Worm (Caenorhabditis elegans) whole organism, L4 larva: ENCODE data around the gene his-37.
A peak's percentile ranks its signal among the peaks of the same experiment; 100 is the strongest.

Source experiments
- D1046.2 ChIP-seq: fragments of 200-800 bp; sonication (Bioruptor generic); IDR thresholded peaks from 2 replicates; pipeline ENCODE4 v1.3.6; 2022; ENCODE audit warnings: missing genetic modification characterization, missing compliant biosample characterization
- F10B5.3 ChIP-seq: sonication (generic microtip); optimal IDR thresholded peaks from 2 replicates; lab custom pipeline; 2016; ENCODE audit warnings: mild to moderate bottlenecking, missing genetic modification characterization, missing compliant biosample characterization
- F49E8.2 ChIP-seq: sonication (generic microtip); optimal IDR thresholded peaks from 2 replicates; lab custom pipeline; 2016; ENCODE audit warnings: missing compliant biosample characterization, mild to moderate bottlenecking, missing genetic modification characterization, borderline replicate concordance
- R02D3.7 ChIP-seq: fragments of 150-350 bp; sonication (generic microtip); optimal IDR thresholded peaks from 3 replicates; lab custom pipeline; 2014; ENCODE audit warnings: missing biosample characterization, missing genetic modification characterization
- T20F7.1 ChIP-seq: fragments of 200-800 bp; sonication (Bioruptor generic); optimal IDR thresholded peaks from 2 replicates; lab custom pipeline; 2018; ENCODE audit warnings: mild to moderate bottlenecking, missing genetic modification characterization, missing compliant biosample characterization
- Y105C5A.15 ChIP-seq: fragments of 200-800 bp; sonication (Bioruptor generic); IDR thresholded peaks from 2 replicates; pipeline ENCODE4 v1.3.6; 2022; ENCODE audit warnings: missing genetic modification characterization, missing compliant biosample characterization
- Y48G9A.11 ChIP-seq: fragments of 200-800 bp; sonication (Bioruptor generic); IDR thresholded peaks from 2 replicates; pipeline ENCODE4 v1.3.6; 2022; ENCODE audit warnings: missing genetic modification reagents, missing genetic modification characterization, missing compliant biosample characterization
- Y75B8A.6 ChIP-seq: fragments of 200-800 bp; sonication (Bioruptor generic); IDR thresholded peaks from 2 replicates; pipeline ENCODE4 v1.3.6; 2022; ENCODE audit warnings: missing genetic modification reagents, missing genetic modification characterization, missing compliant biosample characterization
- ZK337.2 ChIP-seq: fragments of 200-800 bp; sonication (Bioruptor generic); IDR thresholded peaks from 2 replicates; pipeline ENCODE4 v1.3.6; 2022; ENCODE audit warnings: missing genetic modification reagents, missing genetic modification characterization, missing compliant biosample characterization
- ZK546.5 ChIP-seq, 2 experiments: sonication (generic microtip); optimal IDR thresholded peaks; 2 replicates each; lab custom pipeline; 2017; ENCODE audit warnings: missing biosample characterization in 2 of 2, missing genetic modification characterization in 2 of 2
- aha-1 ChIP-seq: fragments of 150-350 bp; peaks from one replicate; lab custom pipeline; 2014; ENCODE audit warnings: missing biosample characterization, missing genetic modification characterization
- aly-2 ChIP-seq: sonication (generic microtip); optimal IDR thresholded peaks from 2 replicates; lab custom pipeline; 2018; ENCODE audit warnings: missing biosample characterization, missing genetic modification characterization
- ceh-20 ChIP-seq: fragments of 200-800 bp; sonication (Bioruptor generic); IDR thresholded peaks from 2 replicates; pipeline ENCODE4 v1.3.6; 2022; ENCODE audit warnings: missing genetic modification reagents, missing genetic modification characterization, missing compliant biosample characterization
- ceh-28 ChIP-seq: fragments of 150-350 bp; optimal IDR thresholded peaks from 2 replicates; lab custom pipeline; 2014; ENCODE audit warnings: missing biosample characterization, missing genetic modification reagents, missing genetic modification characterization
- ceh-32 ChIP-seq: sonication (generic microtip); optimal IDR thresholded peaks from 2 replicates; lab custom pipeline; 2016; ENCODE audit warnings: mild to moderate bottlenecking, missing genetic modification characterization, missing compliant biosample characterization; ENCODE audit not compliant: poor library complexity
- ceh-62 ChIP-seq: sonication (generic microtip); optimal IDR thresholded peaks from 2 replicates; lab custom pipeline; 2017; ENCODE audit warnings: missing biosample characterization, missing genetic modification characterization
- daf-19 ChIP-seq: fragments of 200-800 bp; sonication (Bioruptor generic); conservative IDR thresholded peaks from 2 replicates; pipeline ENCODE4 v1.3.6; 2022; ENCODE audit warnings: missing genetic modification characterization, missing compliant biosample characterization
- dmd-6 ChIP-seq: fragments of 200-800 bp; sonication (Bioruptor generic); IDR thresholded peaks from 2 replicates; pipeline ENCODE4 v1.3.6; 2022; ENCODE audit warnings: missing genetic modification reagents, missing genetic modification characterization, missing compliant biosample characterization
- dmd-9 ChIP-seq: fragments of 200-800 bp; sonication (Bioruptor generic); IDR thresholded peaks from 2 replicates; pipeline ENCODE4 v1.3.6; 2022; ENCODE audit warnings: missing genetic modification reagents, missing genetic modification characterization, missing compliant biosample characterization
- dve-1 ChIP-seq: sonication (generic microtip); optimal IDR thresholded peaks from 2 replicates; lab custom pipeline; 2017; ENCODE audit warnings: antibody characterized with exemption, mild to moderate bottlenecking, missing genetic modification characterization, missing compliant biosample characterization; ENCODE audit not compliant: insufficient read depth
- fkh-10 ChIP-seq: fragments of 150-350 bp; optimal IDR thresholded peaks from 2 replicates; lab custom pipeline; 2014; ENCODE audit warnings: missing biosample characterization, missing genetic modification reagents, missing genetic modification characterization
- gei-8 ChIP-seq: fragments of 200-800 bp; sonication (Bioruptor generic); optimal IDR thresholded peaks from 2 replicates; lab custom pipeline; 2018; ENCODE audit warnings: mild to moderate bottlenecking, missing genetic modification characterization, missing compliant biosample characterization
- hlh-30 ChIP-seq: sonication (generic microtip); optimal IDR thresholded peaks from 2 replicates; lab custom pipeline; 2017; ENCODE audit warnings: antibody characterized with exemption, mild to moderate bottlenecking, missing genetic modification characterization, missing compliant biosample characterization; ENCODE audit not compliant: insufficient read depth
- lim-7 ChIP-seq: fragments of 200-800 bp; sonication (Bioruptor generic); IDR thresholded peaks from 2 replicates; pipeline ENCODE4 v1.3.6; 2022; ENCODE audit warnings: missing genetic modification characterization, missing compliant biosample characterization
- lin-29 ChIP-seq: fragments of 200-800 bp; sonication (Bioruptor generic); IDR thresholded peaks from 2 replicates; pipeline ENCODE4 v1.3.6; 2022; ENCODE audit warnings: missing genetic modification reagents, missing genetic modification characterization, missing compliant biosample characterization
- lin-39 ChIP-seq: fragments of 150-350 bp; optimal IDR thresholded peaks from 2 replicates; lab custom pipeline; 2014; ENCODE audit warnings: missing biosample characterization, missing genetic modification reagents, missing genetic modification characterization
- lsy-2 ChIP-seq, 2 experiments: fragments of 150-350 bp in 1 of 2; sonication (generic microtip) in 1 of 2; optimal IDR thresholded peaks; 2 replicates each; lab custom pipeline; 2014 to 2017; ENCODE audit warnings: missing biosample characterization in 2 of 2, missing genetic modification characterization in 2 of 2
- mdl-1 ChIP-seq, 2 experiments: fragments of 150-350 bp in 1 of 2; sonication (generic microtip) in 1 of 2; optimal IDR thresholded peaks; 2 replicates each; lab custom pipeline; 2014 to 2017; ENCODE audit warnings: missing biosample characterization in 2 of 2, missing genetic modification characterization in 2 of 2
- nhr-237 ChIP-seq: sonication (generic microtip); optimal IDR thresholded peaks from 2 replicates; lab custom pipeline; 2017; ENCODE audit warnings: missing biosample characterization, missing genetic modification characterization
- nhr-25 ChIP-seq: sonication (generic microtip); optimal IDR thresholded peaks from 2 replicates; lab custom pipeline; 2017; ENCODE audit warnings: missing genetic modification characterization, mild to moderate bottlenecking, missing compliant biosample characterization, antibody characterized with exemption, moderate library complexity, borderline replicate concordance; ENCODE audit not compliant: insufficient read depth
- nhr-41 ChIP-seq: fragments of 200-800 bp; sonication (Bioruptor generic); IDR thresholded peaks from 2 replicates; pipeline ENCODE4 v1.3.6; 2022; ENCODE audit warnings: missing genetic modification reagents, missing genetic modification characterization, missing compliant biosample characterization
- nhr-42 ChIP-seq: fragments of 200-800 bp; sonication (Bioruptor generic); IDR thresholded peaks from 2 replicates; pipeline ENCODE4 v1.3.6; 2022; ENCODE audit warnings: missing genetic modification characterization, missing compliant biosample characterization
- nhr-6 ChIP-seq: fragments of 150-350 bp; optimal IDR thresholded peaks from 2 replicates; lab custom pipeline; 2014; ENCODE audit warnings: missing biosample characterization, missing genetic modification characterization
- pha-4 ChIP-seq, 2 experiments: fragments of 150-350 bp in 1 of 2; fragments of 200-800 bp in 1 of 2; sonication (Bioruptor generic) in 1 of 2; IDR thresholded peaks in 1 of 2; optimal IDR thresholded peaks in 1 of 2; 2 replicates each; pipeline versions ENCODE4 v1.3.6 to Lab custom; 2014 to 2022; ENCODE audit warnings: missing genetic modification characterization in 2 of 2, missing genetic modification reagents in 2 of 2, missing biosample characterization in 1 of 2, missing compliant biosample characterization in 1 of 2
- pqm-1 ChIP-seq: sonication (generic microtip); optimal IDR thresholded peaks from 2 replicates; lab custom pipeline; 2017; ENCODE audit warnings: missing biosample characterization, missing genetic modification characterization
- saeg-2 ChIP-seq: fragments of 200-800 bp; sonication (Bioruptor generic); IDR thresholded peaks from 2 replicates; pipeline ENCODE4 v1.3.6; 2022; ENCODE audit warnings: missing genetic modification reagents, missing genetic modification characterization, missing compliant biosample characterization
- sdz-12 ChIP-seq: fragments of 200-800 bp; sonication (Bioruptor generic); optimal IDR thresholded peaks from 2 replicates; lab custom pipeline; 2018; ENCODE audit warnings: mild to moderate bottlenecking, missing genetic modification characterization, missing compliant biosample characterization
- set-16 ChIP-seq: fragments of 200-800 bp; sonication (Bioruptor generic); IDR thresholded peaks from 2 replicates; pipeline ENCODE4 v1.3.6; 2022; ENCODE audit warnings: missing genetic modification reagents, missing genetic modification characterization, missing compliant biosample characterization
- skn-1 ChIP-seq: fragments of 150-350 bp; optimal IDR thresholded peaks from 2 replicates; lab custom pipeline; 2014; ENCODE audit warnings: missing biosample characterization, missing genetic modification characterization
- spr-1 ChIP-seq: sonication (generic microtip); optimal IDR thresholded peaks from 2 replicates; lab custom pipeline; 2016; ENCODE audit warnings: mild to moderate bottlenecking, missing genetic modification characterization, missing compliant biosample characterization
- spr-3 ChIP-seq: fragments of 200-800 bp; sonication (Bioruptor generic); optimal IDR thresholded peaks from 2 replicates; lab custom pipeline; 2018; ENCODE audit warnings: mild to moderate bottlenecking, missing genetic modification characterization, missing compliant biosample characterization
- tra-1 ChIP-seq: fragments of 200-800 bp; sonication (Bioruptor generic); IDR thresholded peaks from 2 replicates; pipeline ENCODE4 v1.3.6; 2022; ENCODE audit warnings: missing genetic modification reagents, missing genetic modification characterization, missing compliant biosample characterization
- unc-130 ChIP-seq: sonication (generic microtip); optimal IDR thresholded peaks from 2 replicates; lab custom pipeline; 2016; ENCODE audit warnings: missing genetic modification reagents, missing genetic modification characterization, missing compliant biosample characterization
- unc-39 ChIP-seq: sonication (generic microtip); optimal IDR thresholded peaks from 2 replicates; lab custom pipeline; 2017; ENCODE audit warnings: missing biosample characterization, missing genetic modification characterization
- unc-62 ChIP-seq, 3 experiments: fragments of 150-350 bp in 1 of 3; sonication (generic microtip); optimal IDR thresholded peaks in 2 of 3; peaks in 1 of 3; 1 replicate in 1 of 3; 2 replicates in 2 of 3; lab custom pipeline; 2014 to 2017; ENCODE audit warnings: missing biosample characterization in 3 of 3, missing genetic modification characterization in 3 of 3, missing genetic modification reagents in 3 of 3, missing genotype in 1 of 3
- vab-7 ChIP-seq: fragments of 200-800 bp; sonication (Bioruptor generic); IDR thresholded peaks from 2 replicates; pipeline ENCODE4 v1.3.6; 2022; ENCODE audit warnings: missing genetic modification reagents, missing genetic modification characterization, missing compliant biosample characterization
- zag-1 ChIP-seq: fragments of 150-350 bp; optimal IDR thresholded peaks from 2 replicates; lab custom pipeline; 2014; ENCODE audit warnings: missing biosample characterization, missing genetic modification characterization
- ztf-11 ChIP-seq: fragments of 150-350 bp; optimal IDR thresholded peaks from 2 replicates; lab custom pipeline; 2014; ENCODE audit warnings: missing biosample characterization, missing genetic modification characterization
- ztf-7 ChIP-seq: fragments of 150-350 bp; optimal IDR thresholded peaks from 2 replicates; lab custom pipeline; 2014; ENCODE audit warnings: missing biosample characterization, missing genetic modification characterization

Gene his-37

DNA sequence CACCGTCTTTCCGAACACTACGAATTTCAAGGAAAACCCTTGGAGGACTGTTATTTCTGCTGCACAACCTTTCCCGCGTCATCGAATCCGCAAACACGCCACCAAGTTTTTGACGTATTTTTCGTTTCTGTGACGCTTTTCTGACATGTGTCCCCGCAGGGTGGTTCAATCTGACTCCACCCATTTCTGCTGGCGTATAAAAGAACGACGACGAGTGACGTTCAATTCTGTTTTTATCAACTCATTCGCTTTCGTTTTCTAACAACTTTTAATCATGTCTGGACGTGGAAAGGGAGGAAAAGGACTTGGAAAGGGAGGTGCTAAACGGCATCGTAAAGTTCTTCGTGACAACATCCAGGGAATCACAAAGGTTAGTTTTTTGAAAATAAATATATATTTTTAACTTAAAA is at the start of gene his-37:
Gene his-37, plus strand, starts transcription at position 246 of the 410 bp plus-strand sequence.
- TF ChIP-seq nhr-6 (tag; lab: Kevin White, UChicago) (peak; percentile 98), hlh-30 (peak; percentile 92), D1046.2 (GFP tag; lab: Robert Waterston, UW) (peak; percentile 91; the same call in 1 of the 2 replicates), F10B5.3 (tag; lab: Kevin White, UChicago) (peak; percentile 91), dmd-9 (GFP tag; lab: Robert Waterston, UW) (peak; percentile 95), mdl-1 (tag; optimal IDR thresholded peaks at IDR 0.05; lab: Kevin White, UChicago) (peak; percentile 74 to 97), daf-19 (GFP tag; lab: Robert Waterston, UW) (peak; percentile 97), nhr-25 (tag; lab: Kevin White, UChicago) (peak; percentile 98), ceh-28 (tag; lab: Kevin White, UChicago) (peak; percentile 59), skn-1 (tag; lab: Kevin White, UChicago) (peak; percentile 78), tra-1 (GFP tag; lab: Robert Waterston, UW) (peak; percentile 98), nhr-42 (GFP tag; lab: Robert Waterston, UW) (peak; percentile 97), unc-62 (GFP tag; optimal IDR thresholded peaks at IDR 0.05 in 1 of 2; lab: Kevin White, UChicago) (peak; percentile 46 to 100), unc-62 (tag; optimal IDR thresholded peaks at IDR 0.05; lab: Kevin White, UChicago) (no peak), unc-39 (tag; lab: Kevin White, UChicago) (peak; percentile 52), ztf-11 (tag; lab: Kevin White, UChicago) (no peak), zag-1 (tag; lab: Kevin White, UChicago) (peak; percentile 83), Y75B8A.6 (peak; percentile 64; the same call in 1 of the 2 replicates), nhr-41 (peak; percentile 88), lim-7 (GFP tag; lab: Robert Waterston, UW) (no peak), spr-1 (tag; lab: Kevin White, UChicago) (peak; percentile 96), ceh-32 (peak; percentile 82), ztf-7 (tag; lab: Kevin White, UChicago) (peak; percentile 90), aly-2 (tag; lab: Kevin White, UChicago) (no peak), fkh-10 (GFP tag; lab: Kevin White, UChicago) (peak; percentile 98), aha-1 (tag; lab: Kevin White, UChicago) (peak; percentile 100), ceh-62 (tag; lab: Kevin White, UChicago) (no peak), F49E8.2 (tag; lab: Kevin White, UChicago) (no peak), ZK546.5 (tag; optimal IDR thresholded peaks at IDR 0.05; lab: Kevin White, UChicago) (peak in 1 of 2 experiments; percentile 79), lin-29 (GFP tag; lab: Robert Waterston, UW) (peak; percentile 95), set-16 (GFP tag; lab: Robert Waterston, UW) (peak; percentile 51; the same call in 1 of the 2 replicates), lsy-2 (tag; optimal IDR thresholded peaks at IDR 0.05; lab: Kevin White, UChicago) (peak; percentile 95 to 97), saeg-2 (GFP tag; lab: Robert Waterston, UW) (peak; percentile 96), spr-3 (peak; percentile 89), Y48G9A.11 (0 out of 2 replicates have a peak, but pooled peaks have one; percentile 8), T20F7.1 (GFP tag; lab: Kevin White, UChicago) (peak; percentile 96), pha-4 (GFP tag; IDR thresholded peaks at IDR 0.05; lab: Robert Waterston, UW) (peak; percentile 97), pha-4 (tag; optimal IDR thresholded peaks at IDR 0.05; lab: Kevin White, UChicago) (peak; percentile 98), nhr-237 (tag; lab: Kevin White, UChicago) (peak; percentile 82), pqm-1 (peak; percentile 91), ceh-20 (GFP tag; lab: Robert Waterston, UW) (peak; percentile 99), dve-1 (peak; percentile 100), dmd-6 (GFP tag; lab: Robert Waterston, UW) (peak; percentile 99), Y105C5A.15 (peak; percentile 61; the same call in 1 of the 2 replicates), vab-7 (GFP tag; lab: Robert Waterston, UW) (peak; percentile 92), gei-8 (GFP tag; lab: Kevin White, UChicago) (peak; percentile 17), sdz-12 (GFP tag; lab: Kevin White, UChicago) (no peak), ZK337.2 (GFP tag; lab: Robert Waterston, UW) (peak; percentile 68; the same call in 1 of the 2 replicates), unc-130 (GFP tag; lab: Kevin White, UChicago) (no peak), R02D3.7 (tag; lab: Kevin White, UChicago) (no peak), lin-39 (tag; lab: Kevin White, UChicago) (peak; percentile 62)
